Worm (Caenorhabditis elegans) whole organism, L2 larva: ENCODE data around the gene hst-6.

Source experiments
- C34F6.9 ChIP-seq: fragments of 150-350 bp; optimal IDR thresholded peaks from 2 replicates; lab custom pipeline; 2014; ENCODE audit warnings: missing biosample characterization, missing genetic modification characterization
- F13H6.1 ChIP-seq: sonication (generic microtip); optimal IDR thresholded peaks from 2 replicates; lab custom pipeline; 2016; ENCODE audit warnings: missing genetic modification characterization, missing compliant biosample characterization
- R02D3.7 ChIP-seq: fragments of 150-350 bp; optimal IDR thresholded peaks from 2 replicates; lab custom pipeline; 2014; ENCODE audit warnings: missing biosample characterization, missing genetic modification characterization
- Y55F3AM.14 ChIP-seq: fragments of 200-800 bp; sonication (Bioruptor generic); optimal IDR thresholded peaks from 2 replicates; lab custom pipeline; 2018; ENCODE audit warnings: mild to moderate bottlenecking, missing genetic modification characterization, missing compliant biosample characterization
- ZK546.5 ChIP-seq: sonication (generic microtip); optimal IDR thresholded peaks from 2 replicates; lab custom pipeline; 2017; ENCODE audit warnings: missing biosample characterization, missing genetic modification characterization
- alr-1 ChIP-seq: fragments of 150-350 bp; optimal IDR thresholded peaks from 2 replicates; lab custom pipeline; 2014; ENCODE audit warnings: missing biosample characterization, missing genetic modification characterization
- aly-2 ChIP-seq: fragments of 150-350 bp; optimal IDR thresholded peaks from 2 replicates; lab custom pipeline; 2014; ENCODE audit warnings: missing biosample characterization, missing genetic modification characterization
- ama-1 ChIP-seq: fragments of 150-350 bp; optimal IDR thresholded peaks from 2 replicates; lab custom pipeline; 2018; ENCODE audit warnings: inconsistent platforms
- blmp-1 ChIP-seq: sonication (generic microtip); optimal IDR thresholded peaks from 2 replicates; lab custom pipeline; 2017; ENCODE audit warnings: missing genetic modification characterization, mild to moderate bottlenecking, missing compliant biosample characterization, antibody characterized with exemption, moderate library complexity; ENCODE audit not compliant: insufficient read depth
- ceh-16 ChIP-seq: fragments of 150-350 bp; optimal IDR thresholded peaks from 2 replicates; lab custom pipeline; 2014; ENCODE audit warnings: missing biosample characterization, missing genetic modification characterization
- ceh-82 ChIP-seq: fragments of 150-350 bp; optimal IDR thresholded peaks from 2 replicates; lab custom pipeline; 2014; ENCODE audit warnings: missing biosample characterization, missing genetic modification characterization
- crh-2 ChIP-seq: sonication (generic microtip); optimal IDR thresholded peaks from 2 replicates; lab custom pipeline; 2017; ENCODE audit warnings: missing biosample characterization, missing genetic modification characterization
- dmd-4 ChIP-seq: sonication (generic microtip); optimal IDR thresholded peaks from 2 replicates; lab custom pipeline; 2017; ENCODE audit warnings: missing biosample characterization, missing genetic modification characterization
- egl-27 ChIP-seq: sonication (generic microtip); optimal IDR thresholded peaks from 3 replicates; lab custom pipeline; 2017; ENCODE audit warnings: missing biosample characterization, missing genetic modification reagents, missing genetic modification characterization
- elt-1 ChIP-seq: fragments of 150-350 bp; optimal IDR thresholded peaks from 2 replicates; lab custom pipeline; 2014; ENCODE audit warnings: missing biosample characterization, missing genetic modification characterization
- fos-1 ChIP-seq: fragments of 150-350 bp; optimal IDR thresholded peaks from 2 replicates; lab custom pipeline; 2014; ENCODE audit warnings: missing biosample characterization, missing genetic modification characterization
- gmeb-1 ChIP-seq: fragments of 150-350 bp; optimal IDR thresholded peaks from 2 replicates; lab custom pipeline; 2014; ENCODE audit warnings: missing biosample characterization, missing genetic modification characterization
- lin-11 ChIP-seq: fragments of 150-350 bp; sonication (generic microtip); optimal IDR thresholded peaks from 2 replicates; lab custom pipeline; 2014; ENCODE audit warnings: missing biosample characterization, missing genetic modification characterization, inconsistent platforms, mixed read lengths
- lin-13 ChIP-seq: fragments of 150-350 bp; optimal IDR thresholded peaks from 2 replicates; lab custom pipeline; 2014; ENCODE audit warnings: missing biosample characterization, missing genetic modification reagents, missing genetic modification characterization
- lin-39 ChIP-seq: fragments of 150-350 bp; optimal IDR thresholded peaks from 2 replicates; lab custom pipeline; 2014; ENCODE audit warnings: missing biosample characterization, missing genetic modification reagents, missing genetic modification characterization
- mab-5 ChIP-seq: fragments of 150-350 bp; optimal IDR thresholded peaks from 2 replicates; lab custom pipeline; 2014; ENCODE audit warnings: missing biosample characterization, missing genetic modification characterization
- mbf-1 ChIP-seq: sonication (generic microtip); optimal IDR thresholded peaks from 2 replicates; lab custom pipeline; 2017; ENCODE audit warnings: missing biosample characterization, missing genetic modification characterization
- nhr-10 ChIP-seq: sonication (generic microtip); optimal IDR thresholded peaks from 2 replicates; lab custom pipeline; 2017; ENCODE audit warnings: missing biosample characterization, missing genetic modification characterization
- nhr-11 ChIP-seq: fragments of 150-350 bp; optimal IDR thresholded peaks from 2 replicates; lab custom pipeline; 2014; ENCODE audit warnings: missing biosample characterization, missing genetic modification characterization
- nhr-129 ChIP-seq: fragments of 150-350 bp; optimal IDR thresholded peaks from 2 replicates; lab custom pipeline; 2014; ENCODE audit warnings: missing biosample characterization, missing genetic modification characterization
- nhr-21 ChIP-seq: fragments of 150-350 bp; optimal IDR thresholded peaks from 2 replicates; lab custom pipeline; 2014; ENCODE audit warnings: missing biosample characterization, missing genetic modification characterization
- nhr-23 ChIP-seq: fragments of 150-350 bp; optimal IDR thresholded peaks from 2 replicates; lab custom pipeline; 2014; ENCODE audit warnings: missing biosample characterization, missing genetic modification reagents, missing genetic modification characterization
- nhr-6 ChIP-seq: fragments of 150-350 bp; optimal IDR thresholded peaks from 2 replicates; lab custom pipeline; 2014; ENCODE audit warnings: missing biosample characterization, missing genetic modification characterization
- nhr-77 ChIP-seq: fragments of 150-350 bp; optimal IDR thresholded peaks from 2 replicates; lab custom pipeline; 2014; ENCODE audit warnings: missing biosample characterization, missing genetic modification characterization
- peb-1 ChIP-seq: fragments of 150-350 bp; optimal IDR thresholded peaks from 2 replicates; lab custom pipeline; 2014; ENCODE audit warnings: missing biosample characterization, missing genetic modification characterization
- skn-1 ChIP-seq: sonication (generic microtip); optimal IDR thresholded peaks from 2 replicates; lab custom pipeline; 2017; ENCODE audit warnings: missing biosample characterization, missing genetic modification characterization
- snpc-4 ChIP-seq: fragments of 150-350 bp; optimal IDR thresholded peaks from 2 replicates; lab custom pipeline; 2014; ENCODE audit warnings: missing biosample characterization, missing genetic modification characterization
- unc-55 ChIP-seq: fragments of 150-350 bp; sonication (generic microtip); optimal IDR thresholded peaks from 3 replicates; lab custom pipeline; 2014; ENCODE audit warnings: missing biosample characterization, missing genetic modification reagents, missing genetic modification characterization
- unc-62 ChIP-seq: fragments of 150-350 bp; optimal IDR thresholded peaks from 2 replicates; lab custom pipeline; 2014; ENCODE audit warnings: missing biosample characterization, missing genetic modification reagents, missing genetic modification characterization
- zag-1 ChIP-seq: fragments of 150-350 bp; optimal IDR thresholded peaks from 2 replicates; lab custom pipeline; 2014; ENCODE audit warnings: missing biosample characterization, missing genetic modification characterization
- ztf-1 ChIP-seq: fragments of 200-800 bp; sonication (Bioruptor generic); conservative IDR thresholded peaks from 2 replicates; pipeline ENCODE4 v1.3.6; 2022; ENCODE audit warnings: missing genetic modification characterization, missing compliant biosample characterization
- ztf-11 ChIP-seq: sonication (generic microtip); optimal IDR thresholded peaks from 2 replicates; lab custom pipeline; 2017; ENCODE audit warnings: missing biosample characterization, missing genetic modification characterization
- ztf-4 ChIP-seq: fragments of 150-350 bp; optimal IDR thresholded peaks from 2 replicates; lab custom pipeline; 2014; ENCODE audit warnings: missing biosample characterization, missing genetic modification characterization

hst-6 gene

DNA sequence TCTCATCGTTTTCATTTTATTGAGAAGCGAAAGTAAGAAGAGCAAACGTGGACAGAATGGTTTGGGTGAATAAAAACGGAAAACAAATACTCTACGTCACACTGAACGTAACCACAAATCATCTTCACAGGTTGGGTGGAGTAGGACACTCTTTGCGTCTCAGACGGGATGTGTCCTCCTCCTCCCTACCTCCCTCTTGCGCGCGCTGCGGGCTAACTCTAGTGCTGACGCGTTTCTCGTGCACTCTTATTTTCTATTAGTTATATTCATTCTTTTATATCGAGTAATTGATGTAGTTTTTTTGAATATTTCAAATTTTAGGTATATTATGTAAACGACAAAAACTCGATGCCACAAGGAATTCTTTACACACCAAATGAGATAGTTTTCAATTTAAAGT lies 31.3 kb upstream of the hst-6 start, which contains the start of gene Y34B4A.7 (continued):
- TF ChIP-seq ceh-82 (tag; lab: Kevin White, UChicago): no peak
- TF ChIP-seq R02D3.7 (tag; lab: Kevin White, UChicago): no peak
- TF ChIP-seq C34F6.9 (tag; lab: Kevin White, UChicago): peak; percentile 74
- peak; percentile 7 for TF ChIP-seq snpc-4 (tag; lab: Kevin White, UChicago)

DNA sequence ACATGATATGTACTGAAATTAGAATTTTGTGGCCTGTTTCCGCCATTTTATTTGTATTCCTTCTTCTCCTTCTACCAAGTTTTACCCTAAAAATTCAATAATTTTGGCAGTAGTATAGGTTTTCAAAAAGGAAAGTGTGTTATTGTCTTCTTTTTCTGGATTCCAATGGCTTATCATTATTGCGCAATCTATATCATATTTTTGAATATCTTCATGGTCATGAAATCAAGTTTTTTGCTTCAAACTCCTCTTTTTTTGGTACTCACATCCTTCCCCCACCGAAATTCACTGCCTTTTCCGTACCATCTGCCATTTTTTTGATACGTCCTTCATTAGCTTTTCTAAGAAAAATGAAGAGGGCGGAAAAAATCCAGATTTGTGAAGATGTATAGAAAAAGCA lies 26.6 kb upstream of the hst-6 start:
- no peak for TF ChIP-seq nhr-77
- no peak for TF ChIP-seq nhr-129 (tag; lab: Kevin White, UChicago)
- no peak for TF ChIP-seq elt-1 (tag; lab: Kevin White, UChicago)
- no peak for TF ChIP-seq mab-5
- TF ChIP-seq alr-1 (tag; lab: Kevin White, UChicago): no peak

DNA sequence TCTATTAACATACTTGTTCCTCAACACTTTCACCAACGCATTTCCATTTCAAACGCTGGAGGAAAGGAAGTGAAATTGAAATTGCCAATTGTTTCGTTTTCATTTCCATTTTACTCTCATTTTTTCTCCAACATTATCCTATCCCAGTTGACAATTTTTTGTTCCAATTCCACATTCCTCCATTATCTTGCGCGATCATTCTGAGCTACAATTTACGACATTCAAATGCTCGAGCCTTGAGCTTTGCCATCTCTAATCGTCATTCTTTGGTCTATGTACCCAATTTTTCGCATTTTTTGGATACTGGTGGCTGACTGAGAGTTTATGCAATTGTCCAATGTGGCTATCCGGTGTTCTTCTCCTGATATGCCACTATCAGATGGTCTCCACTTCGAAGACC lies 25.8 kb upstream of the hst-6 start, which contains the start of gene Y34B4A.10:
Gene Y34B4A.10, plus strand, starts transcription at position 301 of the 400 bp plus-strand sequence.
- no peak for TF ChIP-seq egl-27
- no peak for TF ChIP-seq ama-1 (lab: Kevin White, UChicago)

DNA sequence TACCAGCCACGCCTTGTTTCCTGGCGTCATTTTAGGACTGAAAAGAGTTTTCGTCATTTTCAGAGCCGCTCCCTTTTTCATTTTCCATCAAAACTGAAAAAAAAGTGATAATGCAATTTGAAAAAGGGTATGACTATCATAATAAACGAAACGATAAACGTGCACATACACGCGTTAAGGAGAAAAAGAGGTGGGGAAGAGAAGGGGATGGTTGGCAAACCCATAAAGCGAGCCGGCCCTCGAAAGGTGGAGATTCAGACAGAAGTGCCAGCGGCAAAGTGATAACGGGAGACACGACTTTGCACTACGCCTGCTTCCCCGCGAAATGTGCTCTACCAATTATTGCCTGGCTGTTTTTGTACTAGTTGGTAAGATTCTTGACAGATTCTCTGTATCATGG lies 22.6 kb upstream of the hst-6 start, which contains the start of gene nspg-14:
Gene nspg-14, plus strand, starts transcription at position 250 of the 400 bp plus-strand sequence.
- TF ChIP-seq nhr-21 (tag; lab: Kevin White, UChicago): no peak
- no peak for TF ChIP-seq lin-13
- peak; percentile 28 for TF ChIP-seq skn-1
- no peak for TF ChIP-seq ceh-16 (tag; lab: Kevin White, UChicago)
- TF ChIP-seq fos-1 (tag; lab: Kevin White, UChicago): peak; percentile 67
- no peak for TF ChIP-seq lin-11
- TF ChIP-seq unc-62: no peak
- TF ChIP-seq nhr-10 (tag; lab: Kevin White, UChicago): no peak
- TF ChIP-seq zag-1: no peak
- no peak for TF ChIP-seq F13H6.1 (tag; lab: Kevin White, UChicago)
- TF ChIP-seq crh-2 (tag; lab: Kevin White, UChicago): peak; percentile 56

DNA sequence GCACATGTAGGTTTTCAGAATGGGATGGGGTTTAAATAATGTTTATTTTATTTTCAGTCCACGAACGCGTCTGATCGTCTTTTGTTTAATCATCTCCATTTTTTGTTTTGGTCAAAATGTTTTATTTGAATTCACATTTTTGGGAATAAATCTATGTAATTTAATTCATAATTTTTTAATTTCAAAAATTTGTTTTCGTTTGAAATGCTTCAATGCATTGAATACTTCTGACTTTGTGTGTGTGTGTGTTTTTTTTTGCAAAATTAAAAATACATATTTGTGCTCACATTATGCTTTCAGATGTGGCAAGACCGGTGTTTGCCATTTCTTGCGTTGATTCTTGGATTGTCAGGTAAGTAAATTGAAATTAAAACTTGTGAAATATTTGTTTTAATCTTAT lies 20.5 kb upstream of the hst-6 start, which contains the start of gene nspg-13:
Gene nspg-13, plus strand, starts transcription at position 301 of the 400 bp plus-strand sequence.
- TF ChIP-seq aly-2 (tag; lab: Kevin White, UChicago) (no peak), ztf-1 (GFP tag; lab: Robert Waterston, UW) (no peak), ztf-11 (tag; lab: Kevin White, UChicago) (no peak), peb-1 (tag; lab: Kevin White, UChicago) (no peak), mbf-1 (tag; lab: Kevin White, UChicago) (no peak)

DNA sequence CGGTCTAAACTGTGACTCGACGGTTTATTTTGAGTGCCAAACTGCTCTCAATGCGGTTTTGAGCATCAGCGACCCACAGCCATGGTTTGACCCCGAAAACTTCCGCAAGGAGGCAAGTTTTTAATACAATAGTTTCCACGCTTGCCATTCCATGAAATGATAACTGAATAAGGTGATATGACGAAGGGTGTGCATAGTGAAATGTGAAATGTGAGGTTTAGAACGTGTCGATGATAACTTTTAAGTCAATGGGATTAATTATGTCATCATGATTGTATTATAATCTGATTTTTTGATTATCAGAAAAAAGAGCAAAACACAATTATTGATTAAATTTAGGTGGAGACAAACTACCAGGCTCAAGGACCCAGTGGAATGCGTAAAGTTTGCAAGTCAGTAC lies 20.0 kb upstream of the hst-6 start:
- TF ChIP-seq ceh-16 (tag; lab: Kevin White, UChicago) (no peak), crh-2 (tag; lab: Kevin White, UChicago) (no peak), unc-55 (GFP tag; lab: Kevin White, UChicago) (no peak), fos-1 (tag; lab: Kevin White, UChicago) (peak; percentile 51), Y55F3AM.14 (GFP tag; lab: Kevin White, UChicago) (no peak)

DNA sequence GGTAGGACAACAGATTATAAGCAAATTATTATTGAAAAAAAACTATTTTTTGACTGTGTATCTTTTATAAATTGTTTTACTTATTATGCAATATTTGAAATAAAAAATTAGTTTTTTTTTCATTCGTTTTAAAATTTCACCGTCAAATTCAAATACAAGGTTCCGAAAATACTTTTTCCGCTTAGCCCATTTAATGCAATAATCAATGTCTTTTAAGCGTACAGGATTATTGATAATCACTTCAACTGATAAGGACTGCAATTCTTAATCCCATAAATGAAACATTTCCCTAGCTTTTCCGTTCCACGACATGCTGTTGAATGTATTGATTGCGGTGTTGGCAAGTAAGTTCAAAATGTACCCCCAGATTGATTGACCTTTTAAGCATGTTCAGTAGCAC lies 18.4 kb upstream of the hst-6 start, which contains the start of gene nspg-12:
Gene nspg-12, plus strand, starts transcription at position 301 of the 400 bp plus-strand sequence.
- no peak for TF ChIP-seq dmd-4 (tag; lab: Kevin White, UChicago)
- no peak for TF ChIP-seq unc-62
- no peak for TF ChIP-seq lin-13
- TF ChIP-seq nhr-6 (tag; lab: Kevin White, UChicago): no peak
- no peak for TF ChIP-seq nhr-77
- TF ChIP-seq zag-1: no peak
- TF ChIP-seq nhr-23: no peak
- TF ChIP-seq nhr-21 (tag; lab: Kevin White, UChicago): no peak
- no peak for TF ChIP-seq fos-1 (tag; lab: Kevin White, UChicago)
- no peak for TF ChIP-seq ZK546.5
- TF ChIP-seq ceh-16 (tag; lab: Kevin White, UChicago): no peak
- TF ChIP-seq blmp-1 (tag; lab: Kevin White, UChicago): no peak
- TF ChIP-seq lin-11: no peak
- TF ChIP-seq gmeb-1: no peak
- no peak for TF ChIP-seq lin-39 (tag; lab: Kevin White, UChicago)
- no peak for TF ChIP-seq mbf-1 (tag; lab: Kevin White, UChicago)
- no peak for TF ChIP-seq ceh-82 (tag; lab: Kevin White, UChicago)
- no peak for TF ChIP-seq crh-2 (tag; lab: Kevin White, UChicago)
- TF ChIP-seq ztf-4 (tag; lab: Kevin White, UChicago): no peak
- TF ChIP-seq nhr-11 (tag; lab: Kevin White, UChicago): no peak
